Fruit fly (Drosophila melanogaster) whole organism, prepupa: Measurements from ENCODE around the gene CG6418.

Experiments
- Blimp-1 ChIP-seq: fragments of 200-800 bp; sonication (Bioruptor generic); optimal IDR thresholded peaks from 3 replicates; lab custom pipeline; 2017; ENCODE audit warnings: missing biosample characterization, missing genetic modification characterization, mild to moderate bottlenecking, moderate library complexity, missing genetic modification reagents
- CG10669 ChIP-seq: fragments of 200-800 bp; sonication (Bioruptor generic); optimal IDR thresholded peaks from 3 replicates; lab custom pipeline; 2018; ENCODE audit warnings: missing biosample characterization, mild to moderate bottlenecking, missing genetic modification characterization, moderate library complexity
- CG31627 ChIP-seq: fragments of 200-800 bp; sonication (Bioruptor generic); optimal IDR thresholded peaks from 3 replicates; lab custom pipeline; 2016; ENCODE audit warnings: missing biosample characterization, missing genetic modification characterization
- OdsH ChIP-seq: fragments of 200-800 bp; sonication (Bioruptor generic); optimal IDR thresholded peaks from 3 replicates; lab custom pipeline; 2016; ENCODE audit warnings: missing biosample characterization, missing genetic modification characterization
- achi ChIP-seq: fragments of 200-800 bp; sonication (Bioruptor generic); optimal IDR thresholded peaks from 3 replicates; lab custom pipeline; 2016; ENCODE audit warnings: missing biosample characterization, missing genetic modification characterization
- salr ChIP-seq, 2 experiments: fragments of 200-800 bp; sonication (Bioruptor generic); optimal IDR thresholded peaks; 3 replicates each; lab custom pipeline; 2016 to 2018; ENCODE audit warnings: missing biosample characterization in 2 of 2, missing genetic modification characterization in 2 of 2, mild to moderate bottlenecking in 1 of 2
- vri ChIP-seq: fragments of 200-800 bp; sonication (Bioruptor generic); optimal IDR thresholded peaks from 3 replicates; lab custom pipeline; 2016; ENCODE audit warnings: missing biosample characterization, mild to moderate bottlenecking, missing genetic modification characterization

- TF ChIP-seq OdsH (peak; percentile 19), salr (GFP tag; optimal IDR thresholded peaks at IDR 0.05; lab: Kevin White, UChicago) (no peak), CG10669 (GFP tag; lab: Kevin White, UChicago) (no peak), vri (GFP tag; lab: Kevin White, UChicago) (no peak), CG31627 (GFP tag; lab: Kevin White, UChicago) (no peak), achi (GFP tag; lab: Kevin White, UChicago) (no peak), Blimp-1 (no peak)
These were observed 25.2 kb downstream of the CG6418 start for dm6 chr3L:10853618-10854017.
